Fruit fly (Drosophila melanogaster) whole organism, adult: ENCODE measurements around the gene CG11839.

Source experiments
- CG11617 ChIP-seq: fragments of 200-800 bp; sonication (Bioruptor generic); optimal IDR thresholded peaks from 2 replicates; lab custom pipeline; 2017; ENCODE audit warnings: mild to moderate bottlenecking, missing biosample characterization, missing genetic modification reagents, missing genetic modification characterization
- CG1620 ChIP-seq: fragments of 200-800 bp; sonication (Bioruptor generic); optimal IDR thresholded peaks from 2 replicates; lab custom pipeline; 2016; ENCODE audit warnings: missing biosample characterization, missing genetic modification characterization
- CG5204 ChIP-seq: fragments of 200-800 bp; sonication (Bioruptor generic); optimal IDR thresholded peaks from 2 replicates; lab custom pipeline; 2016; ENCODE audit warnings: missing biosample characterization, missing genetic modification characterization
- CG7045 ChIP-seq: fragments of 200-800 bp; sonication (Bioruptor generic); optimal IDR thresholded peaks from 2 replicates; lab custom pipeline; 2017; ENCODE audit warnings: missing biosample characterization, mild to moderate bottlenecking, missing genetic modification characterization
- CG7101 ChIP-seq: fragments of 200-800 bp; sonication (Bioruptor generic); optimal IDR thresholded peaks from 2 replicates; lab custom pipeline; 2018; ENCODE audit warnings: missing biosample characterization, mild to moderate bottlenecking, missing genetic modification characterization, moderate library complexity
- Clk ChIP-seq: fragments of 200-800 bp; sonication (Bioruptor generic); optimal IDR thresholded peaks from 2 replicates; lab custom pipeline; 2017; ENCODE audit warnings: missing biosample characterization, missing genetic modification characterization
- Crg-1 ChIP-seq: fragments of 200-800 bp; sonication (Bioruptor generic); optimal IDR thresholded peaks from 2 replicates; lab custom pipeline; 2016; ENCODE audit warnings: missing biosample characterization, missing genetic modification characterization
- Hr96 ChIP-seq: fragments of 200-800 bp; sonication (Bioruptor generic); optimal IDR thresholded peaks from 2 replicates; lab custom pipeline; 2016; ENCODE audit warnings: missing biosample characterization, missing genetic modification characterization
- cic ChIP-seq: fragments of 200-800 bp; sonication (Bioruptor generic); optimal IDR thresholded peaks from 2 replicates; lab custom pipeline; 2017; ENCODE audit warnings: missing biosample characterization, mild to moderate bottlenecking, missing genetic modification characterization, moderate library complexity
- kay ChIP-seq: fragments of 200-800 bp; sonication (Bioruptor generic); peaks from one replicate; lab custom pipeline; 2016; ENCODE audit warnings: missing biosample characterization, missing genetic modification characterization, borderline replicate concordance
- pad ChIP-seq: fragments of 200-800 bp; sonication (Bioruptor generic); optimal IDR thresholded peaks from 3 replicates; lab custom pipeline; 2017; ENCODE audit warnings: missing biosample characterization, missing genetic modification characterization, mild to moderate bottlenecking, moderate library complexity, missing genetic modification reagents
- tj ChIP-seq: fragments of 200-800 bp; sonication (Bioruptor generic); optimal IDR thresholded peaks from 3 replicates; lab custom pipeline; 2017; ENCODE audit warnings: missing biosample characterization, mild to moderate bottlenecking, missing genetic modification characterization, moderate library complexity

DNA sequence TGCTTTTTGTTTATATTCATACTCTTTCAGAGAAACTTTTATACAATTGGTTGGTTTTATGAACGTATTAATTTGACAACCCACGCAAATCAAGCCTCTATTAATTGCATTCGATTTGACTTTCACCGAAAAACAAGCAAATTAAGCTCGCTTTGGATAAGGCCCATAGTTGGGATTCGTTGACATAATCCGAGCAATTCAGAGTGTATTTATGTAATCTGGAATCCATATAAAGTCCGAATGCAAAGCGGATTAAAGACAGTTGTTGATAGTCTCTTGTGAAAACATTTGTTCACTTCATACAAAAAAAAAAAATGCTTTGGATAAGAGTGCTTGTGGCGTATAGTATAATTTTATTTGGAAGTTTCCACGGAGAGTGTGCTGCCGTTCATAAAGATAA is 32.5 kb downstream of the CG11839 start, which contains the start of gene CG45095:
- TF ChIP-seq CG7045 (GFP tag; lab: Kevin White, UChicago) = no peak
- TF ChIP-seq kay (GFP tag; lab: Kevin White, UChicago) = no peak
- TF ChIP-seq CG11617 = no peak
- no peak for TF ChIP-seq CG1620
- TF ChIP-seq Hr96 = no peak
- no peak for TF ChIP-seq cic (GFP tag; lab: Kevin White, UChicago)
- no peak for TF ChIP-seq tj (GFP tag; lab: Kevin White, UChicago)
- TF ChIP-seq Clk (GFP tag; lab: Kevin White, UChicago) = no peak
- TF ChIP-seq CG5204 (GFP tag; lab: Kevin White, UChicago) = no peak
- no peak for TF ChIP-seq Crg-1 (GFP tag; lab: Kevin White, UChicago)
- no peak for TF ChIP-seq CG7101 (tag; lab: Kevin White, UChicago)
- no peak for TF ChIP-seq pad
